Fruit fly (Drosophila melanogaster) Kc167 (cell line): ENCODE measurements around the gene CG31624.

Experiments
- Myc ChIP-seq: fragments of >200 bp; optimal IDR thresholded peaks from 2 replicates; lab custom pipeline; 2017; ENCODE audit warnings: missing external identifiers
- h ChIP-seq: fragments of >200 bp; optimal IDR thresholded peaks from 3 replicates; lab custom pipeline; 2018; ENCODE audit warnings: missing external identifiers
- psq ChIP-seq: fragments of >200 bp; optimal IDR thresholded peaks from 2 replicates; lab custom pipeline; 2017; ENCODE audit warnings: missing external identifiers
- ttk ChIP-seq: sonication (Bioruptor generic); optimal IDR thresholded peaks from 2 replicates; lab custom pipeline; 2017; ENCODE audit warnings: missing external identifiers

DNA sequence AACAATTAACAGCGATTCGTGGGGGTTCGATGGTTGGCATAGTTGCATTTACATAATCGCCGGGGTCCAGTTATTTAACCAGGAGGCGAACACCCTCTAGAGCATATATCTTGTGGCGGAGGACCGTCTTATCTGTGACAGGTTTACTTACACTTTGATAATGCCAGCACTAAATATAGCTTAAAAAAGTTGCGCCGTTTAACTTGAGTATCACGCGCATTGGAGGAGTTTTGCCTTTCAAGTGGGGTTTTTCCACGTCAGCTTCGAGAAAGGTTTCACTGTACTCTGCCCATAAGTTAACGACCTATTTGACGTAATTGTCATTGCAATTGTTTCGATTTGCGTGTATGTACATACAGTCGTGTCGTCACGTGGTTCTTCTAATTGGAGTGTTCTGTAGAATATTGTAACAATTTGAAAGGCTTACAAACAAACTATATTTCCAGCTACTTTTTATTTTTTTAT is 31.0 kb downstream of the CG31624 start:
- TF ChIP-seq Myc (lab: Kevin White, UChicago) (no peak), ttk (lab: Kevin White, UChicago) (no peak), h (no peak), psq (lab: Kevin White, UChicago) (no peak)
